Worm (Caenorhabditis elegans): ENCODE data around the gene C15B12.8.

Gene C15B12.8

DNA sequence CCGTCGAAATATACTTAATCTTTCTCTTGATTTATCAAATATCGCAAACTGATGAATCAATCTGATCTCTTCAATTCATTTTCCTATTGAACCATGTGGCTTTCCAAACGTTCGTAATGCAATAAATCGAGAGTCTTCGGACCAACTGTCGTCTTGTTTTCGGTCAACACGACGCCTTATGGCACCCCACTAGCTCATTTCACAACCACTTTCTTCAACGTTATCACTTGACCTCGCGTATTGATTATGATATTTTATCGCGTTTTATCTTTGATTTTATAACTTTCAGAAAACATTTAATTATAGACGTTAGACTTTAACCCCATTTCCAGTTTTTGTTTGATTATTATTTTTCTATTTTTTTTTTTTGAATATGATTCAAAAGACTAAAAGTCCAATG lies 35.7 kb downstream of the C15B12.8 start (continued):
- no peak for TF ChIP-seq ceh-90 (tag; optimal IDR thresholded peaks at IDR 0.05)
- TF ChIP-seq snu-23 (GFP tag; optimal IDR thresholded peaks at IDR 0.05): peak; percentile 24

DNA sequence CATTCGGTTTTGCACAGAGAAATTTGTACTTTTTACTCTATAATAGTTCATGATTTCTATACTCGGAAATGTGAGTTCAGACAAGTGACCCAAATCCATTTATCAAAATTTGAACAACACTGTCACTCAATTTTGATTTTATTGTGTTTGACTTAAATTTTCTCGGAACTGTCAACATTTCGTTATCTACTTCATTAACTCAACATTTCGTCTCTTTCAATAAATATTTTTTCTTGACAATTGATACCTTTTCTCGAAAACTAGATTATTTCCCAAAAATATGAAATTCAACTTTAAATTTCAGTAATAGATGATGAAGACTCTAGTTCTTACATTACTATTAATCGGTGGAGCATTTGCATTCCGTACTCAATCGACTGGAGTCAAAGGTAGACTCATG lies 36.6 kb downstream of the C15B12.8 start, which contains the start of gene ttr-36:
Gene ttr-36, plus strand, starts transcription at position 301 of the 400 bp plus-strand sequence.
- TF ChIP-seq snpc-4 (tag; optimal IDR thresholded peaks at IDR 0.05): no peak

DNA sequence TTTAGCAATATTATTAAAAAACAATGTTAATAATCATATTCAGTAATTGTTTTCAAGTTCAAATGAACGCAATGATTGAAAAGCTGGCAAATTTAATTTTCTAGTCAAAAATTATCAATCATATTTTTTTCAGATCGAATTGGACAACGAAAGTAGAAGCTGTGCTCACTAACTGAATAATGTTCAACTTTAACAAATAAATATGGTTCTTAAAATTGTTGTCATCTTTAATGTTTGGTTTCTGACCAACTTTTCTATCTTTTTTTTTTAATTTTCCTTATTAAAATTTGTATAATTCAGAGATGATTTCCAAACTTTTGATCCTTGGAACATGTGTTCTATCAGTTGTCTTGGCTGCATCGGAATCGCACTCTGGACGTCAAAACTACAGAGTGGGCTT lies 37.9 kb downstream of the C15B12.8 start, which contains the start of gene ttr-35:
Gene ttr-35, plus strand, starts transcription at position 301 of the 400 bp plus-strand sequence.
- TF ChIP-seq vab-15 (tag; optimal IDR thresholded peaks at IDR 0.05): no peak
- TF ChIP-seq lin-13 (GFP tag; optimal IDR thresholded peaks at IDR 0.05): no peak
- TF ChIP-seq aly-2 (tag; optimal IDR thresholded peaks at IDR 0.05): no peak
- no peak for TF ChIP-seq swsn-7 (tag; optimal IDR thresholded peaks at IDR 0.05)
- no peak for TF ChIP-seq ces-1 (GFP tag; optimal IDR thresholded peaks at IDR 0.05)
- TF ChIP-seq unc-62 (GFP tag; optimal IDR thresholded peaks at IDR 0.05): no peak
- no peak for TF ChIP-seq hlh-4 (tag; optimal IDR thresholded peaks at IDR 0.05)
- no peak for TF ChIP-seq dsc-1 (tag; optimal IDR thresholded peaks at IDR 0.05)
- TF ChIP-seq fkh-10 (GFP tag; optimal IDR thresholded peaks at IDR 0.05): no peak

DNA sequence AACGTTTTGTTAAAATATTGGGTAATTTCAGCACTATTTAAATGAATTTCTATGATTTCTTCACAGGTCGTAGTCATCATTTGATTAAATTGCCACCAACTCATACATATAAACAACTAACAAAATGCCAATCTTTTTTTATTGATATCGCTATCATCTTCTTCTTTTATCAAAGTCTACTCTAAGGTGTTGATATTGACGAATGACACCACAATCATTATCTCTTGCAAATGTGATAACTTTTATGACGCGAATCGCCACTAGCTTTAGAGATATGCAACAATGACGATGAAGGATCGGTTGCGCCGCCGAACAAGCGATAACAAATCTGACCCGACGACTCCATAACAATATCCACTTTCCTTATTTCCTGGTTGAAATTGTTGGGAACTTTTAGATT lies 40.4 kb downstream of the C15B12.8 start:
- TF ChIP-seq elt-3 (tag; optimal IDR thresholded peaks at IDR 0.05) (peak in 5 of 6 experiments; percentile 41 to 75 (median 56)), sptf-1 (tag; optimal IDR thresholded peaks at IDR 0.05) (no peak), lin-14 (GFP tag; optimal IDR thresholded peaks at IDR 0.05) (peak; percentile 18), ceh-63 (GFP tag; optimal IDR thresholded peaks at IDR 0.05) (no peak), blmp-1 (tag; optimal IDR thresholded peaks at IDR 0.05) (peak; percentile 78), elt-2 (tag; optimal IDR thresholded peaks at IDR 0.05) (peak; percentile 45), nhr-28 (tag; optimal IDR thresholded peaks at IDR 0.05) (no peak), nhr-20 (tag; optimal IDR thresholded peaks at IDR 0.05) (peak; percentile 5)

DNA sequence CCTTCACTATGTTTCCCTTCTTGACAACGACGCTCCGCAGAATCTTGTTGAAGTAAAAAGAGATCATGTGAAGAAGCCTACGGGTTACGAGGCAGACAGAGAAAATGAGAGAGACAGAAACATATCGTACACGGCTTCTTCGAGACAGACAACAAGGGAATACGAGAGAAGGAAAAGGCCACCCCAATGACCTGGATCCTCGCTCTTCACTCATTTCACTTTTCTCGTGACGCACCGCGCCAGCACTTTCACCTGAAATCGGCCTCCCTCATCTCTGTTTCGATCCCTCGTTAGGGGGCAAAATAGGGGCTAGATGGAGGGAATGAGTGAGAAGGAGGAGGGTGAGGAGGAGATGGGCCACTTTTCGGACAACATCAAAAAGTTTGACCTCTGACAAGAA lies 41.2 kb downstream of the C15B12.8 start:
- peak; percentile 100 for TF ChIP-seq blmp-1 (tag; optimal IDR thresholded peaks at IDR 0.05)
- no peak for TF ChIP-seq hpl-2 (GFP tag; optimal IDR thresholded peaks at IDR 0.05)
- TF ChIP-seq ama-1 (optimal IDR thresholded peaks at IDR 0.05): no peak

DNA sequence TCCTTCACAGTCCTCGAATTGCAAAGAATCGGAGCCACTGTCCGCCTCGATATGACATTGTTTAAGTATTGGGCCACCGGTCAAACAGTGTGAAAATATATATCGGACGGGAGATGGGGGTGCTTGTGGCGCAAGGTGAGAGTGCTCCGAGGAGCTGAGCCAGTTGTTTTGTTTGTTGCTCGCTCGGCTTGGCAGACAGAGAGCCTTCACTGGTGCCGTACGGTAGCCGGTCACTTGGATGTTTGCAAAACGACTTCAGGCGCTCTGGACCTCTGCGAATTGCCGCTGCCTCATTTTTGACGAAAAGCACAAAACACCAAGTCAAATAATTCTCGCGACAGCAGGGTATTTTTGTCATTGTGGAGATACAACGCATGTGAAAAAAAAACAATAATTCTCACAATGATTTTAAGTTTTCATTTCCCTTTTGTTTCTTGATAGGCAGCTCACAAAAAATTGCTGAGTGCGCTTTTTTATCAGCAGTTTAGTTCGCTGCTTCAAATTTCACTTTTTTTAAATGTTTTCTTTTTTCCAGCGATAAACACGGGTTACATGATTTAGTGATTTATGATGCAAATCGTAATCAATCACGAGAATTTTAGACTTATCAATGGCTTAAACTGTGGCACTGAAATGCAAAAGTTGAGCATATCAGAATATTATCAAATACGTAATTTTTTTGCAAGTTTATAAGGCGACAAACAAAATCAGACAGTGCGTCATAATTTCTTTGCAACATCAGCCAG lies 43.1 kb downstream of the C15B12.8 start:
- TF ChIP-seq elt-2 (tag; optimal IDR thresholded peaks at IDR 0.05): peak; percentile 95
- TF ChIP-seq nhr-71 (tag; optimal IDR thresholded peaks at IDR 0.05): peak; percentile 42
- TF ChIP-seq lin-35 (GFP tag; optimal IDR thresholded peaks at IDR 0.05): peak in 1 of 2 experiments; percentile 26
- TF ChIP-seq pag-3 (tag; optimal IDR thresholded peaks at IDR 0.05; ENCODE audit: borderline replicate concordance, insufficient read depth): no peak
- no peak for TF ChIP-seq alr-1 (tag; optimal IDR thresholded peaks at IDR 0.05; ENCODE audit: borderline replicate concordance)

DNA sequence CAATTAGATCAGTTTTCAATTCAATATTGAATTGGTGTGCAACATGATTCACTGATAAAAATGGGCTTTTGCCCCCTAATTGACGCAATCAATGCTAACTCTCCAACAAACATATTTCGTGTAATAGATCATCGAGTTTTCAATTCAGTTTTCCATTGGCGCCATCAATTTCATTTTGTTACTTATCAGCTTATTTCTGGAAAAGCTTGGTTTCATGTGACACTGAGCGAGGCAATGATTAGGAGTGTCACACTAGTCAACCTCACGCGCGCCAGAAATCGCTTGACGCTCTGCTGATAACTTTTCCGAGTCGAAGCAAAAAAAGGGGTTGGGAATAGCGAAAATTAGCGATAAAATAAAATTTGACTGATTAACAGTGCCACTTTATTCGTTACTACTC lies 44.5 kb downstream of the C15B12.8 start, which contains the start of gene ets-4:
Gene ets-4, plus strand, starts transcription at position 347 of the 400 bp plus-strand sequence.
- TF ChIP-seq lin-35 (GFP tag; optimal IDR thresholded peaks at IDR 0.05) (peak in 1 of 2 experiments; percentile 29), elt-2 (tag; optimal IDR thresholded peaks at IDR 0.05) (peak; percentile 97), tlp-1 (tag; optimal IDR thresholded peaks at IDR 0.05) (peak; percentile 35), lsy-2 (tag; optimal IDR thresholded peaks at IDR 0.05) (no peak), jun-1 (tag; optimal IDR thresholded peaks at IDR 0.05) (peak; percentile 40), nhr-71 (tag; optimal IDR thresholded peaks at IDR 0.05) (peak; percentile 37), mdl-1 (tag; optimal IDR thresholded peaks at IDR 0.05) (peak in 1 of 2 experiments; percentile 44), irx-1 (tag; optimal IDR thresholded peaks at IDR 0.05) (no peak), ceh-63 (GFP tag; optimal IDR thresholded peaks at IDR 0.05) (no peak), lin-14 (GFP tag; optimal IDR thresholded peaks at IDR 0.05) (peak; percentile 4), C16A3.4 (tag; optimal IDR thresholded peaks at IDR 0.05) (peak; percentile 0), nhr-90 (tag; optimal IDR thresholded peaks at IDR 0.05; ENCODE audit: poor library complexity) (peak; percentile 39), rnt-1 (tag; optimal IDR thresholded peaks at IDR 0.05) (no peak), efl-1 (optimal IDR thresholded peaks at IDR 0.05) (no peak), efl-1 (GFP tag; optimal IDR thresholded peaks at IDR 0.05 in 1 of 2) (peak in 1 of 2 experiments; percentile 45), pqm-1 (tag; optimal IDR thresholded peaks at IDR 0.05) (peak; percentile 78), tbx-2 (tag; optimal IDR thresholded peaks at IDR 0.05) (no peak), nhr-20 (tag; optimal IDR thresholded peaks at IDR 0.05) (peak; percentile 18)

All from whole organism, L1 larva.